Fruit fly (Drosophila melanogaster): Measurements from ENCODE around the gene CG33270.

CG33270 gene

dm6 chr3L:11528397-11528923 lies 50.0 kb downstream of the CG33270 start:
- TF ChIP-seq noc (tag; optimal IDR thresholded peaks at IDR 0.05), result no peak
